Worm (Caenorhabditis elegans): ENCODE measurements around the gene lido-10.

DNA sequence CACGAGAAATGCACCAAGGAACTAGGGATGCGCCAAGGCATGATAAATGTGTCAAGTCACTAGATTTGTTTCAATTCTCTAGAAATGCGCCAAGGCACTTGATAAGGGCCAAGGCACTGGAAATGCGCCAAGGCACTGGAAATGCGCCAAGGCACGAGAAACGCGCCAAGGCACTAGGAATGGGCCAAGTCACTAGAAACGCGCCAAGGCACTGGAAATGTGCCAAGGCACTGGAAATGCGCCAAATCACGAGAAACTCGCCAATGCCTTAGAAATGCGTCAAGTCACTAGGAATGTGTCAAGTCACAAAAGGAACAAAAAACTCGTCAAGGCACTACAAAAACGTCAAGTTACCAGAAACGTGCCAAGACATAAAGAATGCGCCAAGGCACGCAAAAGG, 34.0 kb downstream of the lido-10 start:
- no peak for TF ChIP-seq lin-15B (tag; optimal IDR thresholded peaks at IDR 0.05)
- TF ChIP-seq ztf-7 (tag; optimal IDR thresholded peaks at IDR 0.05) = no peak
- TF ChIP-seq ztf-11 (tag; optimal IDR thresholded peaks at IDR 0.05) = no peak
- no peak for TF ChIP-seq lir-3 (tag; optimal IDR thresholded peaks at IDR 0.05)
- no peak for TF ChIP-seq pqm-1 (tag; optimal IDR thresholded peaks at IDR 0.05)
- TF ChIP-seq egl-27 (tag; optimal IDR thresholded peaks at IDR 0.05) = no peak
- no peak for TF ChIP-seq nhr-237 (tag; optimal IDR thresholded peaks at IDR 0.05)
- no peak for TF ChIP-seq madf-9 (GFP tag; conservative IDR thresholded peaks at IDR 0.05)
- TF ChIP-seq F37D6.2 (tag; optimal IDR thresholded peaks at IDR 0.05) = no peak
- no peak for TF ChIP-seq madf-5 (GFP tag; IDR thresholded peaks at IDR 0.05)
- no peak for TF ChIP-seq ama-1 (optimal IDR thresholded peaks at IDR 0.05)
